Worm (Caenorhabditis elegans) whole organism, L1 larva: ENCODE results near the gene dmd-10.

Experiments used
- C04F5.9 ChIP-seq: sonication (generic microtip); optimal IDR thresholded peaks from 2 replicates; lab custom pipeline; 2016; ENCODE audit warnings: missing genetic modification characterization, missing compliant biosample characterization
- C16A3.4 ChIP-seq: fragments of 150-350 bp; optimal IDR thresholded peaks from 2 replicates; lab custom pipeline; 2014; ENCODE audit warnings: missing biosample characterization, missing genetic modification characterization
- C34B4.2 ChIP-seq: sonication (generic microtip); optimal IDR thresholded peaks from 2 replicates; lab custom pipeline; 2017; ENCODE audit warnings: mild to moderate bottlenecking, missing genetic modification characterization, missing compliant biosample characterization
- aha-1 ChIP-seq: fragments of 150-350 bp; optimal IDR thresholded peaks from 2 replicates; lab custom pipeline; 2014; ENCODE audit warnings: missing biosample characterization, missing genetic modification characterization
- ama-1 ChIP-seq: fragments of 150-350 bp; optimal IDR thresholded peaks from 2 replicates; lab custom pipeline; 2014
- ceh-8 ChIP-seq: fragments of 200-800 bp; sonication (Bioruptor generic); optimal IDR thresholded peaks from 2 replicates; lab custom pipeline; 2018; ENCODE audit warnings: mild to moderate bottlenecking, missing genetic modification characterization, moderate library complexity, missing compliant biosample characterization
- ceh-82 ChIP-seq, 3 experiments: fragments of 150-350 bp in 1 of 3; sonication (generic microtip) in 2 of 3; optimal IDR thresholded peaks; 2 replicates each; lab custom pipeline; 2014 to 2017; ENCODE audit warnings: missing biosample characterization in 3 of 3, missing genetic modification characterization in 3 of 3
- ces-1 ChIP-seq: fragments of 150-350 bp; optimal IDR thresholded peaks from 2 replicates; lab custom pipeline; 2014; ENCODE audit warnings: missing biosample characterization, missing genetic modification reagents, missing genetic modification characterization
- dsc-1 ChIP-seq: sonication (generic microtip); optimal IDR thresholded peaks from 2 replicates; lab custom pipeline; 2016; ENCODE audit warnings: mild to moderate bottlenecking, missing genetic modification characterization, missing compliant biosample characterization
- efl-3 ChIP-seq: fragments of 200-800 bp; sonication (Bioruptor generic); optimal IDR thresholded peaks from 2 replicates; lab custom pipeline; 2018; ENCODE audit warnings: mild to moderate bottlenecking, missing genetic modification characterization, missing compliant biosample characterization
- elt-2 ChIP-seq: sonication (generic microtip); optimal IDR thresholded peaks from 2 replicates; lab custom pipeline; 2016; ENCODE audit warnings: missing genetic modification characterization, mild to moderate bottlenecking, inconsistent platforms, missing compliant biosample characterization, missing genetic modification reagents
- elt-3 ChIP-seq, 6 experiments: fragments of 150-350 bp in 1 of 6; sonication (generic microtip); optimal IDR thresholded peaks; 2 replicates each; lab custom pipeline; 2017 to 2018; ENCODE audit warnings: missing biosample characterization in 6 of 6, missing genetic modification characterization in 6 of 6, inconsistent platforms in 1 of 6
- ets-5 ChIP-seq: fragments of 200-800 bp; sonication (Bioruptor generic); IDR thresholded peaks from 2 replicates; pipeline ENCODE4 v1.3.6; 2022; ENCODE audit warnings: missing genetic modification characterization, missing compliant biosample characterization
- fkh-10 ChIP-seq: sonication (generic microtip); optimal IDR thresholded peaks from 2 replicates; lab custom pipeline; 2017; ENCODE audit warnings: missing biosample characterization, missing genetic modification reagents, missing genetic modification characterization
- fkh-4 ChIP-seq: sonication (generic microtip); optimal IDR thresholded peaks from 2 replicates; lab custom pipeline; 2016; ENCODE audit warnings: missing compliant biosample characterization, missing genetic modification characterization, borderline replicate concordance
- fos-1 ChIP-seq: fragments of 150-350 bp; optimal IDR thresholded peaks from 2 replicates; lab custom pipeline; 2014; ENCODE audit warnings: missing biosample characterization, missing genetic modification characterization
- hlh-4 ChIP-seq: sonication (generic microtip); optimal IDR thresholded peaks from 2 replicates; lab custom pipeline; 2016; ENCODE audit warnings: mild to moderate bottlenecking, missing genetic modification characterization, missing compliant biosample characterization
- hpl-2 ChIP-seq: fragments of 150-350 bp; optimal IDR thresholded peaks from 2 replicates; lab custom pipeline; 2014; ENCODE audit warnings: missing biosample characterization, missing genetic modification reagents, missing genetic modification characterization
- irx-1 ChIP-seq: sonication (generic microtip); optimal IDR thresholded peaks from 2 replicates; lab custom pipeline; 2016; ENCODE audit warnings: missing genetic modification characterization, missing compliant biosample characterization
- lin-14 ChIP-seq: fragments of 200-800 bp; sonication (Bioruptor generic); optimal IDR thresholded peaks from 2 replicates; lab custom pipeline; 2018; ENCODE audit warnings: mild to moderate bottlenecking, missing genetic modification characterization, moderate library complexity, missing compliant biosample characterization
- lin-35 ChIP-seq, 2 experiments: fragments of 150-350 bp; optimal IDR thresholded peaks; 2 replicates each; lab custom pipeline; 2014; ENCODE audit warnings: missing biosample characterization in 2 of 2, missing genetic modification characterization in 2 of 2, missing genetic modification reagents in 2 of 2
- lsy-2 ChIP-seq, 2 experiments: fragments of 150-350 bp; optimal IDR thresholded peaks; 2 replicates each; lab custom pipeline; 2014; ENCODE audit warnings: missing biosample characterization in 2 of 2, missing genetic modification characterization in 2 of 2
- mab-9 ChIP-seq: fragments of 200-800 bp; sonication (Bioruptor generic); IDR thresholded peaks from 2 replicates; pipeline ENCODE4 v1.3.6; 2022; ENCODE audit warnings: missing genetic modification reagents, missing genetic modification characterization, missing compliant biosample characterization
- mdl-1 ChIP-seq, 2 experiments: fragments of 150-350 bp; optimal IDR thresholded peaks; 2 replicates each; lab custom pipeline; 2014 to 2017; ENCODE audit warnings: missing biosample characterization in 2 of 2, missing genetic modification characterization in 2 of 2, inconsistent platforms in 1 of 2
- mef-2 ChIP-seq: fragments of 150-350 bp; optimal IDR thresholded peaks from 2 replicates; lab custom pipeline; 2014; ENCODE audit warnings: missing biosample characterization, missing genetic modification characterization
- nhr-19 ChIP-seq: fragments of 200-800 bp; sonication (Bioruptor generic); conservative IDR thresholded peaks from 2 replicates; pipeline ENCODE4 v1.3.6; 2022; ENCODE audit warnings: missing genetic modification characterization, missing compliant biosample characterization
- nhr-237 ChIP-seq: fragments of 150-350 bp; optimal IDR thresholded peaks from 2 replicates; lab custom pipeline; 2014; ENCODE audit warnings: missing biosample characterization, missing genetic modification characterization
- nhr-71 ChIP-seq: sonication (generic microtip); optimal IDR thresholded peaks from 2 replicates; lab custom pipeline; 2016; ENCODE audit warnings: mild to moderate bottlenecking, missing genetic modification characterization, moderate library complexity, missing compliant biosample characterization
- nhr-76 ChIP-seq: sonication (generic microtip); optimal IDR thresholded peaks from 2 replicates; lab custom pipeline; 2017; ENCODE audit warnings: missing biosample characterization, missing genetic modification characterization
- nhr-84 ChIP-seq: sonication (generic microtip); optimal IDR thresholded peaks from 2 replicates; lab custom pipeline; 2017; ENCODE audit warnings: missing biosample characterization, missing genetic modification characterization
- nhr-85 ChIP-seq: sonication (generic microtip); peaks from one replicate; lab custom pipeline; 2016; ENCODE audit warnings: missing genetic modification characterization, inconsistent platforms, missing compliant biosample characterization
- nhr-90 ChIP-seq: sonication (generic microtip); optimal IDR thresholded peaks from 2 replicates; lab custom pipeline; 2016; ENCODE audit warnings: mild to moderate bottlenecking, missing genetic modification characterization, missing compliant biosample characterization; ENCODE audit not compliant: poor library complexity
- pag-3 ChIP-seq: sonication (generic microtip); optimal IDR thresholded peaks from 2 replicates; lab custom pipeline; 2017; ENCODE audit warnings: missing genetic modification characterization, mild to moderate bottlenecking, missing compliant biosample characterization, antibody characterized with exemption, borderline replicate concordance; ENCODE audit not compliant: insufficient read depth
- pax-3 ChIP-seq: fragments of 200-800 bp; sonication (Bioruptor generic); optimal IDR thresholded peaks from 2 replicates; lab custom pipeline; 2018; ENCODE audit warnings: mild to moderate bottlenecking, missing genetic modification characterization, moderate library complexity, missing compliant biosample characterization
- pqm-1 ChIP-seq: sonication (generic microtip); optimal IDR thresholded peaks from 3 replicates; lab custom pipeline; 2017; ENCODE audit warnings: missing biosample characterization, missing genetic modification characterization
- skn-1 ChIP-seq: fragments of 150-350 bp; optimal IDR thresholded peaks from 2 replicates; lab custom pipeline; 2014; ENCODE audit warnings: missing biosample characterization, missing genetic modification characterization
- snu-23 ChIP-seq: sonication (generic microtip); optimal IDR thresholded peaks from 2 replicates; lab custom pipeline; 2016; ENCODE audit warnings: missing genetic modification characterization, missing compliant biosample characterization
- sptf-1 ChIP-seq: fragments of 150-350 bp; optimal IDR thresholded peaks from 2 replicates; lab custom pipeline; 2014; ENCODE audit warnings: missing biosample characterization, missing genetic modification characterization
- sup-37 ChIP-seq: fragments of 200-800 bp; sonication (Bioruptor generic); optimal IDR thresholded peaks from 2 replicates; lab custom pipeline; 2018; ENCODE audit warnings: mild to moderate bottlenecking, missing genetic modification characterization, missing compliant biosample characterization
- tlp-1 ChIP-seq: fragments of 150-350 bp; optimal IDR thresholded peaks from 2 replicates; lab custom pipeline; 2014; ENCODE audit warnings: missing biosample characterization, missing genetic modification characterization
- unc-130 ChIP-seq: fragments of 150-350 bp; optimal IDR thresholded peaks from 2 replicates; lab custom pipeline; 2017; ENCODE audit warnings: missing biosample characterization, missing genetic modification characterization, inconsistent platforms
- unc-30 ChIP-seq: sonication (generic microtip); optimal IDR thresholded peaks from 2 replicates; lab custom pipeline; 2017; ENCODE audit warnings: missing biosample characterization, missing genetic modification characterization
- zag-1 ChIP-seq: fragments of 150-350 bp; optimal IDR thresholded peaks from 2 replicates; lab custom pipeline; 2014; ENCODE audit warnings: missing biosample characterization, missing genetic modification characterization
- zip-4 ChIP-seq: fragments of 200-800 bp; sonication (Bioruptor generic); optimal IDR thresholded peaks from 2 replicates; lab custom pipeline; 2018; ENCODE audit warnings: mild to moderate bottlenecking, missing genetic modification characterization, moderate library complexity, missing compliant biosample characterization
- ztf-11 ChIP-seq, 2 experiments: sonication (generic microtip); optimal IDR thresholded peaks; 2 replicates each; lab custom pipeline; 2016 to 2017; ENCODE audit warnings: missing genetic modification characterization in 2 of 2, missing biosample characterization in 1 of 2, missing compliant biosample characterization in 1 of 2
- ztf-4 ChIP-seq: fragments of 150-350 bp; optimal IDR thresholded peaks from 2 replicates; lab custom pipeline; 2014; ENCODE audit warnings: missing biosample characterization, missing genetic modification characterization

The dmd-10 gene

DNA sequence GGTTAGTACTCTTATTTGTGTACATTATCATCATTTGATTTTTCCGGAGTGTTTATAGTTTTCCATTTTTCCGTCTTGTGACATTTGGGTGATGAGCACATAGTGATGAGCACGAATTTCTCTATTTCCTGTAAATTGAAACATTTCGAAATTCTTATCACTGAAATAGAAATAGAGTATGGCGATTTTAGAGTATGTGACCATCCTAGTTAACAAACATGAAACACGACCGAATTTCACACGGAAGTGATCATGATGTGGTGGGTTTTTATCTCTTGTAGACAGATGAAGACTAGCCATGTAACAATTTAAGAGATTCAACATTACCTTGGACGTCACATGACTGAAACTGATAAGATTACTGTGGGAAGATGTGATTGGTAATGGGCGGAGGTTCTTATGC is 32.8 kb upstream of the dmd-10 start (continued):
- TF ChIP-seq nhr-237 (tag; lab: Kevin White, UChicago) (no peak), skn-1 (tag; lab: Kevin White, UChicago) (no peak), pax-3 (tag; lab: Kevin White, UChicago) (peak; percentile 85), ceh-8 (GFP tag; lab: Kevin White, UChicago) (no peak), aha-1 (tag; lab: Kevin White, UChicago) (no peak), sup-37 (no peak), nhr-90 (tag; lab: Kevin White, UChicago) (peak; percentile 58), hpl-2 (GFP tag; lab: Kevin White, UChicago) (peak; percentile 83), zag-1 (no peak), nhr-76 (tag; lab: Kevin White, UChicago) (no peak), ets-5 (GFP tag; lab: Robert Waterston, UW) (no peak), nhr-85 (tag; lab: Kevin White, UChicago) (no peak), fkh-10 (GFP tag; lab: Kevin White, UChicago) (no peak), ztf-11 (tag; optimal IDR thresholded peaks at IDR 0.05; lab: Kevin White, UChicago) (no peak), irx-1 (no peak), ceh-82 (tag; optimal IDR thresholded peaks at IDR 0.05; lab: Kevin White, UChicago) (no peak), C04F5.9 (tag; lab: Kevin White, UChicago) (no peak), mef-2 (tag; lab: Kevin White, UChicago) (no peak), lsy-2 (tag; optimal IDR thresholded peaks at IDR 0.05; lab: Kevin White, UChicago) (peak in 1 of 2 experiments; percentile 60), elt-2 (peak; percentile 100), snu-23 (no peak), nhr-19 (GFP tag; lab: Robert Waterston, UW) (0 out of 2 replicates have a peak, but pooled peaks have one; percentile 31), ztf-4 (no peak), lin-35 (GFP tag; optimal IDR thresholded peaks at IDR 0.05; lab: Kevin White, UChicago) (peak in 1 of 2 experiments; percentile 59), ama-1 (lab: Kevin White, UChicago) (no peak), C34B4.2 (tag; lab: Kevin White, UChicago) (no peak), nhr-71 (tag; lab: Kevin White, UChicago) (peak; percentile 44), zip-4 (GFP tag; lab: Kevin White, UChicago) (no peak), pqm-1 (tag; lab: Kevin White, UChicago) (peak; percentile 86), sptf-1 (tag; lab: Kevin White, UChicago) (no peak), mab-9 (GFP tag; lab: Robert Waterston, UW) (no peak), ces-1 (no peak), mdl-1 (tag; optimal IDR thresholded peaks at IDR 0.05; lab: Kevin White, UChicago) (no peak), lin-14 (GFP tag; lab: Kevin White, UChicago) (peak; percentile 26), unc-130 (tag; lab: Kevin White, UChicago) (no peak), fos-1 (no peak), hlh-4 (no peak), tlp-1 (peak; percentile 83), unc-30 (no peak), efl-3 (GFP tag; lab: Kevin White, UChicago) (no peak), C16A3.4 (tag; lab: Kevin White, UChicago) (no peak), nhr-84 (tag; lab: Kevin White, UChicago) (no peak), elt-3 (tag; optimal IDR thresholded peaks at IDR 0.05; lab: Kevin White, UChicago) (no peak), pag-3 (no peak), dsc-1 (tag; lab: Kevin White, UChicago) (no peak), fkh-4 (no peak)
